Worm (Caenorhabditis elegans): Measurements from ENCODE around the gene cox-16.

The cox-16 gene

ce11 chrV:5504807-5505442, 31.1 kb downstream of the cox-16 start, which contains the start of the genes dnj-19 and nhr-47 (continued):
- TF ChIP-seq lin-38 (GFP tag; IDR thresholded peaks at IDR 0.05) (peak; percentile 91), madf-5 (GFP tag; IDR thresholded peaks at IDR 0.05) (no peak), attf-4 (tag; optimal IDR thresholded peaks at IDR 0.05) (no peak), nhr-25 (tag; optimal IDR thresholded peaks at IDR 0.05; ENCODE audit: borderline replicate concordance, insufficient read depth) (peak; percentile 76), ceh-32 (tag; optimal IDR thresholded peaks at IDR 0.05; ENCODE audit: poor library complexity) (no peak), mes-2 (tag; optimal IDR thresholded peaks at IDR 0.05; ENCODE audit: poor library complexity, severe bottlenecking) (peak; percentile 90), skn-1 (tag; optimal IDR thresholded peaks at IDR 0.05) (no peak), tag-97 (GFP tag; IDR thresholded peaks at IDR 0.05) (no peak), F49E8.2 (tag; optimal IDR thresholded peaks at IDR 0.05; ENCODE audit: borderline replicate concordance) (peak; percentile 48), spr-1 (tag; optimal IDR thresholded peaks at IDR 0.05) (peak; percentile 84), nhr-111 (GFP tag; optimal IDR thresholded peaks at IDR 0.05) (no peak), daf-16 (GFP tag; optimal IDR thresholded peaks at IDR 0.05) (peak in 1 of 2 experiments; percentile 66), daf-16 (tag; optimal IDR thresholded peaks at IDR 0.05) (peak; percentile 73), zfp-3 (GFP tag; conservative IDR thresholded peaks at IDR 0.05) (peak; percentile 88), lir-3 (tag; optimal IDR thresholded peaks at IDR 0.05) (peak; percentile 3), fkh-10 (GFP tag; optimal IDR thresholded peaks at IDR 0.05) (peak; percentile 59), mxl-2 (GFP tag; conservative IDR thresholded peaks at IDR 0.05) (no peak), ces-1 (GFP tag; optimal IDR thresholded peaks at IDR 0.05) (no peak), hlh-30 (tag; optimal IDR thresholded peaks at IDR 0.05; ENCODE audit: insufficient read depth) (peak; percentile 83)

ce11 chrV:5504295-5504694, 31.7 kb downstream of the cox-16 start:
- TF ChIP-seq F44E2.7 (GFP tag; IDR thresholded peaks at IDR 0.05) (0 out of 2 replicates have a peak, but pooled peaks have one; percentile 9), lin-13 (GFP tag; optimal IDR thresholded peaks at IDR 0.05) (no peak), mxl-3 (GFP tag; optimal IDR thresholded peaks at IDR 0.05) (no peak), aha-1 (tag) (peak; percentile 16), set-16 (GFP tag; IDR thresholded peaks at IDR 0.05) (peak; percentile 58)

ce11 chrV:5502701-5503100, 33.3 kb downstream of the cox-16 start:
- TF ChIP-seq F26F4.8 (GFP tag; conservative IDR thresholded peaks at IDR 0.05) (no peak), Y48G9A.11 (GFP tag; IDR thresholded peaks at IDR 0.05) (peak; percentile 52; the same call in 1 of the 2 replicates), daf-16 (GFP tag; optimal IDR thresholded peaks at IDR 0.05) (peak in 1 of 2 experiments; percentile 46), daf-16 (tag; optimal IDR thresholded peaks at IDR 0.05) (no peak), mdt-29 (GFP tag; IDR thresholded peaks at IDR 0.05) (0 out of 2 replicates have a peak, but pooled peaks have one; percentile 46), mes-2 (tag; optimal IDR thresholded peaks at IDR 0.05; ENCODE audit: poor library complexity, severe bottlenecking) (no peak)

DNA sequence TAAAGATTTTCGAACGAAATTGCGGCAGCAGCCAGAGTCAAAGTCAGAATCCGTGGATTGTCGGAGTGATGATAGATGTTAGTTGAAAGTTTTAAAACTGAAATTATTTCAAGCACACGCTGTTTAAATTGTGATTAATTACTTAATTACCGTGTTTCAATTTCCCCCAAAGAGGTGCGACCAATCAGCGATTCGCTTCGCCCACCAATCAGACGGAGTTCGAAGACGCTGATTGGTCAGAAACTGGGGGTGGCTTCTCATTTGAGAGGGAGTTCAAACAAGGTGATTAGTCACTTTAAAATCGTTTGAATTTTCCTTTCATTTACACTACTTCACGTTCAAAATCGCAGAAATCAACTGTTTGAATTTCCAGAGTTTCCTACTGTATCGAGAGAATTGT, 36.6 kb downstream of the cox-16 start:
- no peak for TF ChIP-seq nhr-11 (tag; optimal IDR thresholded peaks at IDR 0.05)
- TF ChIP-seq nhr-111 (GFP tag; optimal IDR thresholded peaks at IDR 0.05) = no peak

- TF ChIP-seq fos-1 (tag; optimal IDR thresholded peaks at IDR 0.05) = no peak
- TF ChIP-seq lin-38 (GFP tag; IDR thresholded peaks at IDR 0.05) = no peak
- no peak for TF ChIP-seq ceh-44 (GFP tag; IDR thresholded peaks at IDR 0.05)
- TF ChIP-seq nhr-42 (GFP tag; IDR thresholded peaks at IDR 0.05) = no peak
- TF ChIP-seq lir-3 (tag; optimal IDR thresholded peaks at IDR 0.05) = no peak
- no peak for TF ChIP-seq madf-5 (GFP tag; IDR thresholded peaks at IDR 0.05)
- TF ChIP-seq nhr-102 (tag; optimal IDR thresholded peaks at IDR 0.05) = no peak
- no peak for TF ChIP-seq mdl-1 (tag; optimal IDR thresholded peaks at IDR 0.05)
- TF ChIP-seq hif-1 (tag; optimal IDR thresholded peaks at IDR 0.05) = no peak
- no peak for TF ChIP-seq ceh-28 (tag; optimal IDR thresholded peaks at IDR 0.05)
- TF ChIP-seq F49E8.2 (tag; optimal IDR thresholded peaks at IDR 0.05; ENCODE audit: borderline replicate concordance) = no peak
- no peak for TF ChIP-seq R02D3.7 (tag; optimal IDR thresholded peaks at IDR 0.05)
- no peak for TF ChIP-seq snpc-4 (tag; optimal IDR thresholded peaks at IDR 0.05)
- TF ChIP-seq pqm-1 (tag; optimal IDR thresholded peaks at IDR 0.05) = no peak
- TF ChIP-seq lim-7 (GFP tag; IDR thresholded peaks at IDR 0.05) = no peak
- TF ChIP-seq F44E2.7 (GFP tag; IDR thresholded peaks at IDR 0.05) = no peak
- no peak for TF ChIP-seq set-16 (GFP tag; IDR thresholded peaks at IDR 0.05)
- no peak for TF ChIP-seq egl-27 (tag; optimal IDR thresholded peaks at IDR 0.05)
Measured at ce11 chrV:5493447-5493846, 42.6 kb downstream of the cox-16 start, which contains the start of gene T05C3.2. Gene T05C3.2 (plus strand): TSS chrV:5493747.

All from whole organism, L4 larva.